Fruit fly (Drosophila melanogaster): Measurements from ENCODE around the gene CG43120.

DNA sequence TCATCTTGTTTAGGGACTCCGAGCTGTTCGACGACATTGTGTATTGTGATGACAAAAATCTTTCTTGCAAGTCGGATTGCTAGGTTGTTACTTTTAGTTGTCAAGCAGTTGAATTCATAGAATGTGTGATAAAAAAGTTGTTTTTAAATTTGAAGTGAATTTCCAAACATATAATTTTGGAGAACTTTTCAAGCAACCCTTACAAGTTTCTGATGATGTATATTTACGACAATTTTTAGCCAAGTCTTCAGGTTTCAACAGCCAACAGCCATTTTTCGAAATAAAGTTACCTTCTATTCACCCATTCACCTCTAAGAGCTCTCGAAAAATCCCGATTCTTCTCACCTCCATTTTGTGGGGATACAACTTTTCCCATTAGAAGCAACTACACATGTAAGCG lies 12.1 kb upstream of the CG43120 start, which contains the start of gene CG13481:
- TF ChIP-seq CG8478 (optimal IDR thresholded peaks at IDR 0.05): no peak
- no peak for TF ChIP-seq EcR (GFP tag; optimal IDR thresholded peaks at IDR 0.05)
- TF ChIP-seq Dll (optimal IDR thresholded peaks at IDR 0.05): no peak
- no peak for TF ChIP-seq psq (optimal IDR thresholded peaks at IDR 0.05)
- TF ChIP-seq usp (GFP tag; optimal IDR thresholded peaks at IDR 0.05): no peak
- TF ChIP-seq pan (optimal IDR thresholded peaks at IDR 0.05): no peak
